Worm (Caenorhabditis elegans): ENCODE data around the gene etc-1.

Gene etc-1

DNA sequence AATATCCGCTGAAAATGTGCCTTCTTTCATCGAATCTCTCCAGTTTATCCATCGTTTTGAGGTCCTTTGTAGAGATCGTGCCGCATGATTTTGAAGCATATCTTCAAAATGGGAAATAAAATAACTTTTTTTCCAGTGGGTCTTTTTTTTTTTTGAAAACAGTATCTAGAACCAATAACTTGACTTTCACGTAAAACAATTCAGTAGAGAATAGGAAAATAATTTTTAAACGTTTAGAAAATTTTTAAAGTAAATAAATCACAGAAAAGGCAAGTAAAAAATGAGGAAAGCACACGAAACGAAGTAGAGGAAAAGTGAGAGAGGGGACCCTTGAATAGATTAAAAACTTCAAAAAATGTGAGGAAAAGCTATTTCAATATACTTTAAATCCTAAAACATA is 34.2 kb downstream of the etc-1 start, which contains the start of gene chdh-1:
Gene chdh-1, minus strand, starts transcription at position 101 of the 400 bp plus-strand sequence.
- no peak for TF ChIP-seq scrt-1 (GFP tag; IDR thresholded peaks at IDR 0.05)
- no peak for TF ChIP-seq sea-1 (GFP tag; conservative IDR thresholded peaks at IDR 0.05)
- no peak for TF ChIP-seq hnd-1 (tag; optimal IDR thresholded peaks at IDR 0.05)
- no peak for TF ChIP-seq tra-4 (tag; optimal IDR thresholded peaks at IDR 0.05)
- no peak for TF ChIP-seq hmg-4 (GFP tag; optimal IDR thresholded peaks at IDR 0.05)
- no peak for TF ChIP-seq ceh-36 (tag; optimal IDR thresholded peaks at IDR 0.05)
- TF ChIP-seq pes-1 (GFP tag; IDR thresholded peaks at IDR 0.05), result no peak
- no peak for TF ChIP-seq aly-1 (tag; optimal IDR thresholded peaks at IDR 0.05)
- no peak for TF ChIP-seq tbx-37 (GFP tag; conservative IDR thresholded peaks at IDR 0.05)
- no peak for TF ChIP-seq flt-1 (GFP tag; IDR thresholded peaks at IDR 0.05)
- no peak for TF ChIP-seq hmbx-1 (tag; optimal IDR thresholded peaks at IDR 0.05)
- no peak for TF ChIP-seq ets-7 (tag; optimal IDR thresholded peaks at IDR 0.05)
- no peak for TF ChIP-seq F13C5.2 (tag; optimal IDR thresholded peaks at IDR 0.05)

DNA sequence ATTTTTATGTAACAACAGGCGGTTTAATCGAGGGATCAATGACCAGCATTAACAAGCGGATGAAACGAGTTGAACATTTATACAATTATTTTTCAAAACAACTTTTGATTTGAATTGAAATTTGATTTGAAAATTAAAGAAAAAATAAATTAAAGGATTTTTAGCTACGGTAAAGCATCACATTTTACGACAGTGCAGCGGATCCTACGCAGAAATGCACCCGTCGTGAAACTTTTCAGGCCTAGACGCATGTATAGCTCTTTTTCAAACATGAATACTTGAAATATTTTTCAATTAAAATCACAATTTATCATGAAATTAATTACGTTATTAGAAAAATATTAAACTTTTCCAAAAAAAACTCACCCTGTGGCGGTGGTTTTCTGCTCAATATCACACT is 36.4 kb downstream of the etc-1 start:
- TF ChIP-seq ceh-36 (tag; optimal IDR thresholded peaks at IDR 0.05), result no peak
- no peak for TF ChIP-seq pes-1 (GFP tag; IDR thresholded peaks at IDR 0.05)
- TF ChIP-seq scrt-1 (GFP tag; IDR thresholded peaks at IDR 0.05), result no peak
- no peak for TF ChIP-seq ets-7 (tag; optimal IDR thresholded peaks at IDR 0.05)
- TF ChIP-seq B0310.2 (tag; optimal IDR thresholded peaks at IDR 0.05), result no peak
- no peak for TF ChIP-seq sea-1 (GFP tag; conservative IDR thresholded peaks at IDR 0.05)
- no peak for TF ChIP-seq hnd-1 (tag; optimal IDR thresholded peaks at IDR 0.05)

DNA sequence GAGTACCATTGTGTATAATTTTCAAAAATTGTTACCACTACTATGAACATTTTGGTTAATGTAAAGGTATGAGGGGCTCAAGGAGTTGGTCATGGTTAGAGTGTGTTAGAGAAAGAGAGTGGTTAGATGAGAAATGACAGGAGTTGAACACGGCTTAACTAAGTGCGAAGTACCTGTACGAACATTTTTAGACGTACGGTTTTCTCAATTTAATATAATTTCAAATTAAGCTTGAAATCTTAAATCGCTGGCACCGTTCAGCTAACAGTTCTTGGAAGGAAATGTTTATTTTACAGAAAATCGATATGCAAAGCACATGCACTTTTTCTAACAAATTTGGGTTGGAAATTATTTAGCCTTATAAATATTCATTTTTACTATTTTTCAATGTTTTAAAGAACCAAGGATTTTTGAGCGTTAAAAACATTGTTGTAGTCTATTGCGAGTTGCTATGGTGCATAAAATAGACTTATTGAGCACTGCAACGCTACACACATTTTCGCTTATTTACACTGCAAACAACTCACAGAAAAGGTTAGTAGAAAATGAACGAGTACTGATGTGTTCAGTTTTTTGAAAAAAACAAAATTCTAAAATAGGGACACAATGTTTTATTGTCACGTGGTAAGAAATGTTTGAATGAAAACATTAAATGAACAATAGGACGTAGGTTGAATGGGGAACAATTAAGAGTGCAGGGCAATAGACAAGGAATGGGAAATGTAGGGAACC is 37.2 kb downstream of the etc-1 start, which contains the start of gene sphk-1:
Gene sphk-1, minus strand, starts transcription at position 51 of the 732 bp plus-strand sequence.
- TF ChIP-seq aly-1 (tag; optimal IDR thresholded peaks at IDR 0.05) (no peak), sea-1 (GFP tag; conservative IDR thresholded peaks at IDR 0.05) (no peak), hmbx-1 (tag; optimal IDR thresholded peaks at IDR 0.05) (no peak), hmg-4 (GFP tag; optimal IDR thresholded peaks at IDR 0.05) (no peak), ama-1 (optimal IDR thresholded peaks at IDR 0.05) (no peak), pes-1 (GFP tag; IDR thresholded peaks at IDR 0.05) (no peak), B0310.2 (tag; optimal IDR thresholded peaks at IDR 0.05) (no peak), tbx-11 (GFP tag; IDR thresholded peaks at IDR 0.05) (no peak), tbx-37 (GFP tag; conservative IDR thresholded peaks at IDR 0.05) (no peak), ceh-13 (GFP tag; optimal IDR thresholded peaks at IDR 0.05) (no peak), scrt-1 (GFP tag; IDR thresholded peaks at IDR 0.05) (no peak), hnd-1 (tag; optimal IDR thresholded peaks at IDR 0.05) (no peak), ceh-36 (tag; optimal IDR thresholded peaks at IDR 0.05) (no peak), tra-4 (tag; optimal IDR thresholded peaks at IDR 0.05) (no peak), flt-1 (GFP tag; IDR thresholded peaks at IDR 0.05) (no peak)

DNA sequence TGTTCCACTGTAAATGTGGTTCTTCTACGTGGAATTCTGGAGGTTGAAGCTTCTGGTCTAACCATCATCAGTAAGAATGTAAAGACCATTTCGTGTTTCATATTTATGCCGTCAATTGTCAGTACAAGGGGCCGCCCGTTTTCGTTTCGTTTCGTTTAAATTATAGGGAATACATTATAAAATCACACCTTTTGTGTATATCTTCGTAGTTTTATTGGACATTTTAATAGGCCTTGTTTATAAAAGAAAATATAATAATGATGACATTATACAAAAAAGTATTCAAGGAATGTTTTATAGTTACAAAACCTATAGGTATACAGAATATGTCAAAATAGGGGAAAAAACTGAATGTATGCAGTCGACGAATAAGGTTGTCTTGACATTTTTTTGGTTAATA is 39.1 kb downstream of the etc-1 start, which contains the start of gene ceh-7:
Gene ceh-7, minus strand, starts transcription at position 101 of the 400 bp plus-strand sequence.
- no peak for TF ChIP-seq ceh-36 (tag; optimal IDR thresholded peaks at IDR 0.05)
- no peak for TF ChIP-seq pes-1 (GFP tag; IDR thresholded peaks at IDR 0.05)
- TF ChIP-seq hmbx-1 (tag; optimal IDR thresholded peaks at IDR 0.05), result no peak

DNA sequence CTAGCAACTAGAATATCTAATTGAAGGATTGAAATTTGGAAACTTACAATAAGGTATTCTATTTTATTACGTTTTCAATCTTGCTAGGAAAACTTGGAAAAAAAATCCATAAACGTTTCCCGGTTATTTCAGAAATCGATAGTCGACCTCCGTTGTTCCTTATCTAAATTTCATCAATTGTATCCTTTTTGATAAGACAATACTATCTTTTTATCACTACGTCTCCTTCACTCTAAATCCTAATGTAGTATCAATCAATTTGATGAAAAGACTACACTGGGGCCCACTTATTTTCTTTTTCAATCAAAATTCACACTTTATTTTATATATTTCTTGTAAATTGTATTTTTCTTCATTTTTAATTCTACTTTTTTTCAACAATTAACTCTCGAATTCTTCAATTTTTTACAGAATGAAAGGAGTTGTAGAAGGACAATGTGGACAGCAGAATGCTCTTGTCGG is 39.8 kb downstream of the etc-1 start, which contains the start of gene prx-5:
Gene prx-5, plus strand, starts transcription at position 412 of the 462 bp plus-strand sequence.
- TF ChIP-seq ceh-13 (GFP tag; optimal IDR thresholded peaks at IDR 0.05) (no peak), F13C5.2 (tag; optimal IDR thresholded peaks at IDR 0.05) (no peak), scrt-1 (GFP tag; IDR thresholded peaks at IDR 0.05) (no peak), hmg-4 (GFP tag; optimal IDR thresholded peaks at IDR 0.05) (no peak), sea-1 (GFP tag; conservative IDR thresholded peaks at IDR 0.05) (no peak), pes-1 (GFP tag; IDR thresholded peaks at IDR 0.05) (no peak)

DNA sequence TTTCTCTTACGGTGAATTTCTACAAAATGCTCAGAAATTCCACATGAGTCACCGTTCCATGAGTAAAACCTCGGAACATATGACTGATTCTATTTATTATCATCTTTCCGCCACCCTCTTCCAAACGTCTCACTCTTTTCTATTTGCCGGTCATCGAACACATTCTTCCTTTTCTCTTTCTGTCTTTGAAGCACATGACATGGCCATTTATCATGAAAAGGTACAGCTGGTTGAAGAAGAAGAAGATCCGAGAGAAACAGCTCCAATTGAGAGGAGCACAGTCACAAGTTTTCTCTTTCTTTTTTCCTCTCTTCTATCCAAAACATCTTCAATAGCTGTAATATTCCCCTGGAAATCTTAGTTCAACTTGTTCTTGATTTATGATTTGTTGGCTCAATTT is 42.4 kb downstream of the etc-1 start, which contains the start of gene cup-16:
Gene cup-16, plus strand, starts transcription at position 132 of the 400 bp plus-strand sequence.
- TF ChIP-seq hmbx-1 (tag; optimal IDR thresholded peaks at IDR 0.05) (no peak), ceh-13 (GFP tag; optimal IDR thresholded peaks at IDR 0.05) (no peak), tra-4 (tag; optimal IDR thresholded peaks at IDR 0.05) (no peak), B0310.2 (tag; optimal IDR thresholded peaks at IDR 0.05) (no peak), tbx-37 (GFP tag; conservative IDR thresholded peaks at IDR 0.05) (no peak), tbx-11 (GFP tag; IDR thresholded peaks at IDR 0.05) (no peak), sea-1 (GFP tag; conservative IDR thresholded peaks at IDR 0.05) (no peak), ets-7 (tag; optimal IDR thresholded peaks at IDR 0.05) (no peak), flt-1 (GFP tag; IDR thresholded peaks at IDR 0.05) (no peak)

DNA sequence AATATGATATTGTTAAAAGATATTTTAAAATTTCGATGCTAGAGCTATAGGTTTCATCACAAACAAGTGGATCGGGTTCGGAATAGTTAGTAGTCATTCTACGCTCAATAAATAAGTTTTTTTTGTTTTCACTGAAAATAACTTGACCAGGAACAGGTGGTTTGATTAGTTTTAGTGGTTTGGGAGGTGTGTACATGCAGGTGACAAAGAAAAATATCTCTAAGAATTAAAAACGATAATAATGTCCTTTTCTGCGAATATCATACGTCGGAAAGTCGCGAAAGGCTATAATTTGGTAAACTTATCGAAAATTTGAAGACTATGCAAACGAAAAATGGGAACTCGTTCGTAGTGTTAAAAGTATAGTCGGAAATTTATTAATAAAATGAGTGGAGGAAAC is 45.7 kb downstream of the etc-1 start, which contains the start of gene srg-15:
Gene srg-15, minus strand, starts transcription at position 101 of the 400 bp plus-strand sequence.
- TF ChIP-seq pes-1 (GFP tag; IDR thresholded peaks at IDR 0.05) (no peak), tbx-37 (GFP tag; conservative IDR thresholded peaks at IDR 0.05) (no peak), scrt-1 (GFP tag; IDR thresholded peaks at IDR 0.05) (no peak), ceh-13 (GFP tag; optimal IDR thresholded peaks at IDR 0.05) (no peak), ceh-36 (tag; optimal IDR thresholded peaks at IDR 0.05) (no peak), hmg-4 (GFP tag; optimal IDR thresholded peaks at IDR 0.05) (no peak), hnd-1 (tag; optimal IDR thresholded peaks at IDR 0.05) (no peak), aly-1 (tag; optimal IDR thresholded peaks at IDR 0.05) (no peak), flt-1 (GFP tag; IDR thresholded peaks at IDR 0.05) (no peak), hmbx-1 (tag; optimal IDR thresholded peaks at IDR 0.05) (no peak), sea-1 (GFP tag; conservative IDR thresholded peaks at IDR 0.05) (no peak)
